Fruit fly (Drosophila melanogaster) whole organism, wandering third instar larva: Measurements from ENCODE around the gene Lip3.

Source experiments
- Abd-B ChIP-seq: fragments of >200 bp; optimal IDR thresholded peaks from 2 replicates; lab custom pipeline; 2017; ENCODE audit warnings: missing biosample characterization, missing genetic modification characterization
- Dfd ChIP-seq: fragments of >200 bp; optimal IDR thresholded peaks from 2 replicates; lab custom pipeline; 2017; ENCODE audit warnings: missing biosample characterization, missing genetic modification characterization
- Myc ChIP-seq: fragments of >200 bp; optimal IDR thresholded peaks from 2 replicates; lab custom pipeline; 2017
- brk ChIP-seq: fragments of 200-800 bp; sonication (Bioruptor generic); optimal IDR thresholded peaks from 2 replicates; lab custom pipeline; 2016; ENCODE audit warnings: missing biosample characterization, mild to moderate bottlenecking, missing genetic modification characterization
- dsf ChIP-seq: sonication (Bioruptor generic); optimal IDR thresholded peaks from 2 replicates; lab custom pipeline; 2016; ENCODE audit warnings: missing biosample characterization, missing genetic modification characterization, borderline replicate concordance
- lola ChIP-seq: fragments of >200 bp; optimal IDR thresholded peaks from 2 replicates; lab custom pipeline; 2017; ENCODE audit warnings: missing biosample characterization, missing genetic modification characterization
- sv ChIP-seq: fragments of 200-800 bp; sonication (Bioruptor generic); optimal IDR thresholded peaks from 3 replicates; lab custom pipeline; 2016; ENCODE audit warnings: missing biosample characterization, missing genetic modification characterization

DNA sequence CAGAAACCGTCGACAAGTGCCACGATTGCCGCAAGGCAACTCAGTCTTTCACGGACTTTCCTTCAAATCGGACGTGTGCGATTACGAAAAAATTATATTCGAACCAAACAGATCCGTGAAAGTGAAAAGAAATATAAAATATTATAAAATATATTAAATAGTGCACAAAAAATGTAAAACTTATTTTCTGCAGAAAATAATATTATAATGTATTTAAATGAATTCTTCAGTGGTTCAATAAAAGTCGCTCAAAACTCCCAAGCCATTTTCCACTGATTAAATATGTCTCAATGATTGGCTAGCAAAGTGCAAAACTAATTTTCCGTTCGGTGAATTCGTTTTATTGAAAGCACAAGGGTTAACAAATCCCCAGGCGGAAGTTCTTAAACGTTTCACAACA is 33.7 kb downstream of the Lip3 start, which contains the start of gene PK2-R1:
- no peak for TF ChIP-seq Myc (lab: Kevin White, UChicago)
- no peak for TF ChIP-seq lola
- no peak for TF ChIP-seq Abd-B
- no peak for TF ChIP-seq dsf (GFP tag; lab: Kevin White, UChicago)
- TF ChIP-seq sv (GFP tag; lab: Kevin White, UChicago) = no peak
- no peak for TF ChIP-seq brk
- no peak for TF ChIP-seq Dfd (GFP tag; lab: Kevin White, UChicago)
